Worm (Caenorhabditis elegans) whole organism, mixed stage, embryonic: ENCODE measurements around the gene C18E9.7.

Experiments used
- M03D4.4 ChIP-seq: sonication (generic microtip); optimal IDR thresholded peaks from 2 replicates; lab custom pipeline; 2017; ENCODE audit warnings: mild to moderate bottlenecking, missing genetic modification characterization, missing compliant biosample characterization
- blmp-1 ChIP-seq: fragments of 150-350 bp; optimal IDR thresholded peaks from 2 replicates; lab custom pipeline; 2014; ENCODE audit warnings: missing biosample characterization, missing genetic modification characterization
- ceh-39 ChIP-seq: fragments of 150-350 bp; optimal IDR thresholded peaks from 2 replicates; lab custom pipeline; 2014; ENCODE audit warnings: missing biosample characterization, missing genetic modification characterization
- ceh-43 ChIP-seq: fragments of 200-800 bp; sonication (Bioruptor generic); optimal IDR thresholded peaks from 2 replicates; lab custom pipeline; 2018; ENCODE audit warnings: mild to moderate bottlenecking, missing genetic modification characterization, moderate library complexity, missing compliant biosample characterization
- ceh-83 ChIP-seq: fragments of 200-800 bp; sonication (Bioruptor generic); optimal IDR thresholded peaks from 2 replicates; lab custom pipeline; 2018; ENCODE audit warnings: mild to moderate bottlenecking, missing genetic modification characterization, missing compliant biosample characterization
- ces-1 ChIP-seq: fragments of 150-350 bp; optimal IDR thresholded peaks from 2 replicates; lab custom pipeline; 2014; ENCODE audit warnings: missing biosample characterization, missing genetic modification reagents, missing genetic modification characterization
- cnd-1 ChIP-seq: fragments of 200-800 bp; sonication (Bioruptor generic); optimal IDR thresholded peaks from 2 replicates; lab custom pipeline; 2018; ENCODE audit warnings: mild to moderate bottlenecking, missing genetic modification characterization, missing compliant biosample characterization
- drap-1 ChIP-seq: fragments of 200-800 bp; sonication (Bioruptor generic); optimal IDR thresholded peaks from 3 replicates; lab custom pipeline; 2018; ENCODE audit warnings: mild to moderate bottlenecking, missing genetic modification characterization, missing compliant biosample characterization
- elt-1 ChIP-seq: sonication (generic microtip); optimal IDR thresholded peaks from 2 replicates; lab custom pipeline; 2017; ENCODE audit warnings: missing genetic modification characterization, mild to moderate bottlenecking, missing compliant biosample characterization, antibody characterized with exemption, moderate library complexity, borderline replicate concordance; ENCODE audit not compliant: insufficient read depth
- elt-3 ChIP-seq: fragments of 150-350 bp; optimal IDR thresholded peaks from 2 replicates; lab custom pipeline; 2014; ENCODE audit warnings: missing biosample characterization, missing genetic modification characterization
- ham-2 ChIP-seq: fragments of 200-800 bp; sonication (Bioruptor generic); optimal IDR thresholded peaks from 2 replicates; lab custom pipeline; 2018; ENCODE audit warnings: mild to moderate bottlenecking, missing genetic modification characterization, missing compliant biosample characterization
- hlh-1 ChIP-seq: fragments of 150-350 bp; optimal IDR thresholded peaks from 2 replicates; lab custom pipeline; 2014; ENCODE audit warnings: missing biosample characterization, missing genetic modification reagents, missing genetic modification characterization
- lin-32 ChIP-seq: fragments of 200-800 bp; sonication (Bioruptor generic); optimal IDR thresholded peaks from 2 replicates; lab custom pipeline; 2018; ENCODE audit warnings: mild to moderate bottlenecking, missing genetic modification characterization, missing compliant biosample characterization
- lsy-2 ChIP-seq: fragments of 150-350 bp; optimal IDR thresholded peaks from 2 replicates; lab custom pipeline; 2014; ENCODE audit warnings: missing biosample characterization, missing genetic modification characterization
- mep-1 ChIP-seq: fragments of 150-350 bp; optimal IDR thresholded peaks from 2 replicates; lab custom pipeline; 2017; ENCODE audit warnings: missing biosample characterization, missing genetic modification reagents, missing genetic modification characterization, inconsistent platforms
- mls-2 ChIP-seq: sonication (generic microtip); optimal IDR thresholded peaks from 2 replicates; lab custom pipeline; 2016; ENCODE audit warnings: mild to moderate bottlenecking, missing genetic modification characterization, moderate library complexity, missing compliant biosample characterization
- nhr-12 ChIP-seq: fragments of 150-350 bp; optimal IDR thresholded peaks from 2 replicates; lab custom pipeline; 2014; ENCODE audit warnings: missing biosample characterization, missing genetic modification characterization
- nhr-237 ChIP-seq: fragments of 150-350 bp; optimal IDR thresholded peaks from 2 replicates; lab custom pipeline; 2014; ENCODE audit warnings: missing biosample characterization, missing genetic modification characterization
- nhr-76 ChIP-seq: sonication (generic microtip); optimal IDR thresholded peaks from 2 replicates; lab custom pipeline; 2017; ENCODE audit warnings: missing biosample characterization, missing genetic modification characterization
- pha-4 ChIP-seq: fragments of 150-350 bp; optimal IDR thresholded peaks from 2 replicates; lab custom pipeline; 2018; ENCODE audit warnings: missing biosample characterization, missing genetic modification reagents, missing genetic modification characterization
- sem-2 ChIP-seq: fragments of 200-800 bp; sonication (Bioruptor generic); optimal IDR thresholded peaks from 2 replicates; lab custom pipeline; 2018; ENCODE audit warnings: mild to moderate bottlenecking, missing genetic modification characterization, missing compliant biosample characterization
- snpc-4 ChIP-seq: fragments of 150-350 bp; optimal IDR thresholded peaks from 2 replicates; lab custom pipeline; 2014; ENCODE audit warnings: missing biosample characterization, missing genetic modification characterization
- sptf-1 ChIP-seq: sonication (generic microtip); optimal IDR thresholded peaks from 2 replicates; lab custom pipeline; 2017; ENCODE audit warnings: mild to moderate bottlenecking, missing genetic modification characterization, moderate library complexity, missing compliant biosample characterization
- tbx-8 ChIP-seq: fragments of 200-800 bp; sonication (Bioruptor generic); optimal IDR thresholded peaks from 2 replicates; lab custom pipeline; 2018; ENCODE audit warnings: mild to moderate bottlenecking, missing genetic modification characterization, moderate library complexity, missing compliant biosample characterization
- unc-120 ChIP-seq: sonication (generic microtip); optimal IDR thresholded peaks from 2 replicates; lab custom pipeline; 2017; ENCODE audit warnings: missing genetic modification characterization, missing compliant biosample characterization; ENCODE audit not compliant: poor library complexity, severe bottlenecking
- unc-39 ChIP-seq: fragments of 150-350 bp; optimal IDR thresholded peaks from 2 replicates; lab custom pipeline; 2014; ENCODE audit warnings: missing biosample characterization, missing genetic modification characterization
- unc-62 ChIP-seq: fragments of 150-350 bp; optimal IDR thresholded peaks from 2 replicates; lab custom pipeline; 2014; ENCODE audit warnings: missing biosample characterization, missing genetic modification reagents, missing genetic modification characterization
- zip-8 ChIP-seq: fragments of 150-350 bp; optimal IDR thresholded peaks from 2 replicates; lab custom pipeline; 2014; ENCODE audit warnings: missing biosample characterization, missing genetic modification characterization

Gene C18E9.7

ce11 chrII:9013341-9013740 lies 30.8 kb upstream of the C18E9.7 start:
- peak; percentile 14 for TF ChIP-seq hlh-1 (tag; lab: Kevin White, UChicago)
- peak; percentile 48 for TF ChIP-seq unc-120
- TF ChIP-seq lsy-2 (tag; lab: Kevin White, UChicago), result no peak
- TF ChIP-seq lin-32 (GFP tag; lab: Kevin White, UChicago), result no peak
- peak; percentile 62 for TF ChIP-seq sptf-1 (tag; lab: Kevin White, UChicago)
- TF ChIP-seq tbx-8 (GFP tag; lab: Kevin White, UChicago), result no peak
- no peak for TF ChIP-seq sem-2 (GFP tag; lab: Kevin White, UChicago)
- TF ChIP-seq cnd-1, result no peak
- no peak for TF ChIP-seq ham-2 (GFP tag; lab: Kevin White, UChicago)
- TF ChIP-seq unc-62 (GFP tag; lab: Kevin White, UChicago), result no peak
- TF ChIP-seq mls-2 (tag; lab: Kevin White, UChicago), result no peak
- no peak for TF ChIP-seq elt-3 (tag; lab: Kevin White, UChicago)
- peak; percentile 36 for TF ChIP-seq drap-1 (GFP tag; lab: Kevin White, UChicago)
- TF ChIP-seq, all 35 proteins: peak for 4

ce11 chrII:9010708-9011107 lies 28.1 kb upstream of the C18E9.7 start:
- TF ChIP-seq mls-2 (tag; lab: Kevin White, UChicago) (peak; percentile 7), ces-1 (GFP tag; lab: Kevin White, UChicago) (peak; percentile 70), nhr-12 (no peak)

- TF ChIP-seq mls-2 (tag; lab: Kevin White, UChicago) (no peak), snpc-4 (tag; lab: Kevin White, UChicago) (no peak), unc-62 (GFP tag; lab: Kevin White, UChicago) (no peak), lin-32 (GFP tag; lab: Kevin White, UChicago) (no peak), unc-120 (no peak), M03D4.4 (tag; lab: Kevin White, UChicago) (no peak), pha-4 (tag; lab: Kevin White, UChicago) (no peak), nhr-76 (tag; lab: Kevin White, UChicago) (no peak), mep-1 (tag; lab: Kevin White, UChicago) (no peak), ceh-39 (no peak)
These were observed 27.6 kb upstream of the C18E9.7 start for ce11 chrII:9009976-9010702.

- TF ChIP-seq ceh-43 (GFP tag; lab: Kevin White, UChicago) (no peak), ceh-39 (no peak), ceh-83 (GFP tag; lab: Kevin White, UChicago) (no peak), unc-39 (tag; lab: Kevin White, UChicago) (no peak), nhr-237 (tag; lab: Kevin White, UChicago) (no peak), mls-2 (tag; lab: Kevin White, UChicago) (no peak), lsy-2 (tag; lab: Kevin White, UChicago) (no peak), sptf-1 (tag; lab: Kevin White, UChicago) (no peak), pha-4 (tag; lab: Kevin White, UChicago) (no peak), sem-2 (GFP tag; lab: Kevin White, UChicago) (no peak), nhr-12 (no peak), ces-1 (GFP tag; lab: Kevin White, UChicago) (no peak), elt-1 (tag; lab: Kevin White, UChicago) (no peak), cnd-1 (no peak)
- TF ChIP-seq, all 35 proteins: peak for 0
These were observed 25.2 kb upstream of the C18E9.7 start for ce11 chrII:9007741-9008140.

ce11 chrII:9005067-9005466 lies 22.5 kb upstream of the C18E9.7 start, which contains the start of gene F44G4.7:
Gene F44G4.7, minus strand, starts transcription at chrII:9005167.
- TF ChIP-seq sem-2 (GFP tag; lab: Kevin White, UChicago) (no peak), cnd-1 (no peak), unc-120 (no peak), blmp-1 (tag; lab: Kevin White, UChicago) (no peak), ceh-83 (GFP tag; lab: Kevin White, UChicago) (no peak)

ce11 chrII:9001743-9002222 lies 19.2 kb upstream of the C18E9.7 start, which contains the start of gene F44G4.6:
Gene F44G4.6, minus strand, starts transcription at chrII:9001793.
- no peak for TF ChIP-seq elt-3 (tag; lab: Kevin White, UChicago)
- TF ChIP-seq ceh-43 (GFP tag; lab: Kevin White, UChicago), result no peak
- TF ChIP-seq M03D4.4 (tag; lab: Kevin White, UChicago), result no peak
- TF ChIP-seq nhr-76 (tag; lab: Kevin White, UChicago), result no peak
- TF ChIP-seq ceh-83 (GFP tag; lab: Kevin White, UChicago), result no peak
- no peak for TF ChIP-seq zip-8
- no peak for TF ChIP-seq nhr-237 (tag; lab: Kevin White, UChicago)
- no peak for TF ChIP-seq mep-1 (tag; lab: Kevin White, UChicago)
- no peak for TF ChIP-seq sptf-1 (tag; lab: Kevin White, UChicago)
- TF ChIP-seq unc-62 (GFP tag; lab: Kevin White, UChicago), result no peak
- no peak for TF ChIP-seq elt-1 (tag; lab: Kevin White, UChicago)
- no peak for TF ChIP-seq unc-120
